Worm (Caenorhabditis elegans): ENCODE results near the gene R08C7.5.

The R08C7.5 gene

DNA sequence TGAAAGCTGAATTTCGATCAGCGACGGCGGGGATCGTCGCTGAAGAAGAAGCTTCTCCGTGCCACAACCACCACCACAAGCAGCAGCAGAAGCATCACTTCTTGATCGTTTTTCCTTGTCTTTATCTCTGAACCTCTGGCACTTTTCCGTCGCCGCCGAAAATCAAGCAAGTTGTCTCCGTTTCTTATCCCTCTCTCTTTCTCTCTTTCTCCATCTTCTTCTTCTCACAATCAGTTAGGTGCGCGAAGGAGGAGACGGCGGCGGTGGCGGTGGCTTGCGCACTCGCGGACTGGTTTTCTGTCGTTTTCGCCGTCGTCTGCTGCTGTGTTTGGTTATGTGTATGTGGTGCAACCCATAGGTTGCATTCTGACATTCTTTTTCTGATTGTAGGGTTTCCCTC, 31.6 kb upstream of the R08C7.5 start:
- no peak for TF ChIP-seq sptf-1 (tag; optimal IDR thresholded peaks at IDR 0.05)
- no peak for TF ChIP-seq ces-1 (GFP tag; optimal IDR thresholded peaks at IDR 0.05)
- peak; percentile 18 for TF ChIP-seq lsy-2 (tag; optimal IDR thresholded peaks at IDR 0.05)
- TF ChIP-seq hlh-1 (tag; optimal IDR thresholded peaks at IDR 0.05): no peak
- TF ChIP-seq cnd-1 (tag; optimal IDR thresholded peaks at IDR 0.05): peak; percentile 19
- no peak for TF ChIP-seq nhr-76 (tag; optimal IDR thresholded peaks at IDR 0.05)
- peak; percentile 14 for TF ChIP-seq pha-4 (tag; optimal IDR thresholded peaks at IDR 0.05)
- TF ChIP-seq flh-1 (GFP tag; optimal IDR thresholded peaks at IDR 0.05): no peak
- TF ChIP-seq nhr-2 (tag; optimal IDR thresholded peaks at IDR 0.05): no peak
- peak; percentile 2 for TF ChIP-seq unc-120 (tag; optimal IDR thresholded peaks at IDR 0.05; ENCODE audit: poor library complexity, severe bottlenecking)
- no peak for TF ChIP-seq mab-5 (tag; optimal IDR thresholded peaks at IDR 0.05)
- peak; percentile 5 for TF ChIP-seq unc-62 (GFP tag; optimal IDR thresholded peaks at IDR 0.05)
- no peak for TF ChIP-seq lin-32 (GFP tag; optimal IDR thresholded peaks at IDR 0.05)
- TF ChIP-seq ceh-83 (GFP tag; optimal IDR thresholded peaks at IDR 0.05): no peak
- peak; percentile 72 for TF ChIP-seq ham-2 (GFP tag; optimal IDR thresholded peaks at IDR 0.05)

DNA sequence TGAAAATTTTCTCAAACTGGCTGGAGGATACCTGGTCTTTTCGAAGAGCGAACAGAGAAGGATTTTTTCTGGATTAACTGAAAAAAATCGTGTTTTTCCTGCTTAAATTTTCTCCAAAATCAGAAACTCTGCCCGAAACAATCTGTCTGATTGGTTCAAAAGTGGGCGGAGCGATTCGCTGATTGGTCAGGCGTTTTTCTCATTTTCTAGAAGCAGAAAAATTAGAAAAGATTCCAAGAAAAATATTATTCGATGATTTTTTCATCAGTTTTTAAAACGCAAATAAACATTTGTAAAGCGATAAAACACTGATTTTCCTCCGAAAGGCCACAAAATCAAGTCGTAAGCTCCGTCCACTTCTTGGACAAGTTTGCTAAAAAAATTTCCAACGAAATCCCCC, 31.1 kb upstream of the R08C7.5 start:
- TF ChIP-seq ztf-11 (tag; optimal IDR thresholded peaks at IDR 0.05) (no peak), nhr-2 (tag; optimal IDR thresholded peaks at IDR 0.05) (no peak), cnd-1 (tag; optimal IDR thresholded peaks at IDR 0.05) (no peak), sptf-1 (tag; optimal IDR thresholded peaks at IDR 0.05) (no peak), flh-1 (GFP tag; optimal IDR thresholded peaks at IDR 0.05) (no peak), blmp-1 (tag; optimal IDR thresholded peaks at IDR 0.05) (no peak), nhr-76 (tag; optimal IDR thresholded peaks at IDR 0.05) (no peak), mep-1 (tag; optimal IDR thresholded peaks at IDR 0.05) (no peak), elt-1 (tag; optimal IDR thresholded peaks at IDR 0.05; ENCODE audit: borderline replicate concordance, insufficient read depth) (no peak), unc-39 (tag; optimal IDR thresholded peaks at IDR 0.05) (no peak), ceh-83 (GFP tag; optimal IDR thresholded peaks at IDR 0.05) (no peak), ceh-43 (GFP tag; optimal IDR thresholded peaks at IDR 0.05) (no peak), ham-2 (GFP tag; optimal IDR thresholded peaks at IDR 0.05) (no peak), unc-120 (tag; optimal IDR thresholded peaks at IDR 0.05; ENCODE audit: poor library complexity, severe bottlenecking) (no peak), lsy-2 (tag; optimal IDR thresholded peaks at IDR 0.05) (no peak), tbx-8 (GFP tag; optimal IDR thresholded peaks at IDR 0.05) (no peak), M03D4.4 (tag; optimal IDR thresholded peaks at IDR 0.05) (no peak), sem-2 (GFP tag; optimal IDR thresholded peaks at IDR 0.05) (no peak), drap-1 (GFP tag; optimal IDR thresholded peaks at IDR 0.05) (no peak), lin-32 (GFP tag; optimal IDR thresholded peaks at IDR 0.05) (no peak)

- TF ChIP-seq lsy-2 (tag; optimal IDR thresholded peaks at IDR 0.05) (no peak), pha-4 (tag; optimal IDR thresholded peaks at IDR 0.05) (peak; percentile 12), elt-3 (tag; optimal IDR thresholded peaks at IDR 0.05) (no peak)
Observed at ce11 chrIV:4399418-4400136, 30.5 kb upstream of the R08C7.5 start.

ce11 chrIV:4400350-4401326, 29.4 kb upstream of the R08C7.5 start, which contains the start of gene Y24D9A.6:
Gene Y24D9A.6 (minus strand): TSS chrIV:4400400.
- TF ChIP-seq mab-5 (tag; optimal IDR thresholded peaks at IDR 0.05) (no peak), ceh-43 (GFP tag; optimal IDR thresholded peaks at IDR 0.05) (no peak), unc-39 (tag; optimal IDR thresholded peaks at IDR 0.05) (no peak), nhr-76 (tag; optimal IDR thresholded peaks at IDR 0.05) (no peak), lin-13 (tag; optimal IDR thresholded peaks at IDR 0.05) (no peak), unc-120 (tag; optimal IDR thresholded peaks at IDR 0.05; ENCODE audit: poor library complexity, severe bottlenecking) (no peak), mep-1 (tag; optimal IDR thresholded peaks at IDR 0.05) (no peak), unc-62 (GFP tag; optimal IDR thresholded peaks at IDR 0.05) (peak; percentile 23), tbx-8 (GFP tag; optimal IDR thresholded peaks at IDR 0.05) (no peak), hlh-1 (tag; optimal IDR thresholded peaks at IDR 0.05) (no peak), sem-2 (GFP tag; optimal IDR thresholded peaks at IDR 0.05) (no peak), nhr-2 (tag; optimal IDR thresholded peaks at IDR 0.05) (no peak), ceh-39 (tag; optimal IDR thresholded peaks at IDR 0.05) (no peak), M03D4.4 (tag; optimal IDR thresholded peaks at IDR 0.05) (no peak), ztf-11 (tag; optimal IDR thresholded peaks at IDR 0.05) (no peak), nhr-237 (tag; optimal IDR thresholded peaks at IDR 0.05) (peak; percentile 54), cnd-1 (tag; optimal IDR thresholded peaks at IDR 0.05) (no peak), drap-1 (GFP tag; optimal IDR thresholded peaks at IDR 0.05) (no peak), ham-2 (GFP tag; optimal IDR thresholded peaks at IDR 0.05) (no peak), sptf-1 (tag; optimal IDR thresholded peaks at IDR 0.05) (no peak), bed-3 (GFP tag; optimal IDR thresholded peaks at IDR 0.05) (no peak), mls-2 (tag; optimal IDR thresholded peaks at IDR 0.05) (no peak), nhr-12 (tag; optimal IDR thresholded peaks at IDR 0.05) (no peak), flh-1 (GFP tag; optimal IDR thresholded peaks at IDR 0.05) (no peak), elt-3 (tag; optimal IDR thresholded peaks at IDR 0.05) (no peak), ces-1 (GFP tag; optimal IDR thresholded peaks at IDR 0.05) (no peak), ceh-83 (GFP tag; optimal IDR thresholded peaks at IDR 0.05) (no peak), lsy-2 (tag; optimal IDR thresholded peaks at IDR 0.05) (no peak), elt-1 (tag; optimal IDR thresholded peaks at IDR 0.05; ENCODE audit: borderline replicate concordance, insufficient read depth) (peak; percentile 53), nhr-28 (tag; optimal IDR thresholded peaks at IDR 0.05) (no peak), pha-4 (tag; optimal IDR thresholded peaks at IDR 0.05) (no peak), lin-32 (GFP tag; optimal IDR thresholded peaks at IDR 0.05) (no peak), blmp-1 (tag; optimal IDR thresholded peaks at IDR 0.05) (peak; percentile 66), snpc-4 (tag; optimal IDR thresholded peaks at IDR 0.05) (no peak)

All from whole organism, mixed stage, embryonic.